Worm (Caenorhabditis elegans) whole organism, early embryonic: ENCODE measurements around the gene cla-1.

Experiments used
- B0310.2 ChIP-seq: sonication (generic microtip); optimal IDR thresholded peaks from 2 replicates; lab custom pipeline; 2016; ENCODE audit warnings: mild to moderate bottlenecking, missing genetic modification characterization, missing compliant biosample characterization
- aly-1 ChIP-seq: sonication (generic microtip); optimal IDR thresholded peaks from 2 replicates; lab custom pipeline; 2016; ENCODE audit warnings: missing genetic modification characterization, missing compliant biosample characterization
- ama-1 ChIP-seq: fragments of 150-350 bp; optimal IDR thresholded peaks from 2 replicates; lab custom pipeline; 2014
- ceh-13 ChIP-seq: fragments of 200-800 bp; sonication (Bioruptor generic); optimal IDR thresholded peaks from 2 replicates; lab custom pipeline; 2018; ENCODE audit warnings: mild to moderate bottlenecking, missing genetic modification characterization, missing compliant biosample characterization
- ceh-36 ChIP-seq: sonication (generic microtip); optimal IDR thresholded peaks from 2 replicates; lab custom pipeline; 2016; ENCODE audit warnings: missing genetic modification characterization, inconsistent platforms, missing compliant biosample characterization
- flt-1 ChIP-seq: fragments of 200-800 bp; sonication (Bioruptor generic); IDR thresholded peaks from 2 replicates; pipeline ENCODE4 v1.3.6; 2022; ENCODE audit warnings: missing genetic modification characterization, missing compliant biosample characterization
- hmbx-1 ChIP-seq: sonication (generic microtip); optimal IDR thresholded peaks from 2 replicates; lab custom pipeline; 2016; ENCODE audit warnings: mild to moderate bottlenecking, missing genetic modification characterization, missing compliant biosample characterization
- hmg-4 ChIP-seq: fragments of 200-800 bp; sonication (Bioruptor generic); optimal IDR thresholded peaks from 2 replicates; lab custom pipeline; 2018; ENCODE audit warnings: mild to moderate bottlenecking, missing genetic modification characterization, missing compliant biosample characterization
- hnd-1 ChIP-seq: sonication (generic microtip); optimal IDR thresholded peaks from 2 replicates; lab custom pipeline; 2016; ENCODE audit warnings: missing genetic modification characterization, missing compliant biosample characterization
- scrt-1 ChIP-seq: fragments of 200-800 bp; sonication (Bioruptor generic); IDR thresholded peaks from 2 replicates; pipeline ENCODE4 v1.3.6; 2022; ENCODE audit warnings: missing genetic modification characterization, missing compliant biosample characterization
- sea-1 ChIP-seq: fragments of 200-800 bp; sonication (Bioruptor generic); conservative IDR thresholded peaks from 2 replicates; pipeline ENCODE4 v1.3.6; 2022; ENCODE audit warnings: missing genetic modification characterization, missing compliant biosample characterization
- tbx-11 ChIP-seq: fragments of 200-800 bp; sonication (Bioruptor generic); IDR thresholded peaks from 2 replicates; pipeline ENCODE4 v1.3.6; 2022; ENCODE audit warnings: missing genetic modification characterization, missing compliant biosample characterization
- tbx-37 ChIP-seq: fragments of 200-800 bp; sonication (Bioruptor generic); conservative IDR thresholded peaks from 2 replicates; pipeline ENCODE4 v1.3.6; 2022; ENCODE audit warnings: missing genetic modification reagents, missing genetic modification characterization, missing compliant biosample characterization
- tra-4 ChIP-seq: sonication (generic microtip); optimal IDR thresholded peaks from 2 replicates; lab custom pipeline; 2017; ENCODE audit warnings: missing genetic modification characterization, missing compliant biosample characterization

ce11 chrIV:7650433-7650832 lies 61.7 kb downstream of the cla-1 start:
- no peak for TF ChIP-seq ceh-36 (tag; lab: Kevin White, UChicago)
- TF ChIP-seq ama-1 (lab: Kevin White, UChicago), result no peak
- no peak for TF ChIP-seq tbx-37 (GFP tag; lab: Robert Waterston, UW)
- TF ChIP-seq B0310.2 (tag; lab: Kevin White, UChicago), result no peak
- no peak for TF ChIP-seq hmg-4
- TF ChIP-seq hnd-1 (tag; lab: Kevin White, UChicago), result no peak
- no peak for TF ChIP-seq hmbx-1 (tag; lab: Kevin White, UChicago)
- no peak for TF ChIP-seq sea-1 (GFP tag; lab: Robert Waterston, UW)
- no peak for TF ChIP-seq flt-1 (GFP tag; lab: Robert Waterston, UW)
- no peak for TF ChIP-seq tra-4 (tag; lab: Kevin White, UChicago)
- no peak for TF ChIP-seq tbx-11
- no peak for TF ChIP-seq scrt-1 (GFP tag; lab: Robert Waterston, UW)
- TF ChIP-seq aly-1, result no peak
- TF ChIP-seq ceh-13 (GFP tag; lab: Kevin White, UChicago), result no peak
